Worm (Caenorhabditis elegans): ENCODE measurements around the gene eat-17.

DNA sequence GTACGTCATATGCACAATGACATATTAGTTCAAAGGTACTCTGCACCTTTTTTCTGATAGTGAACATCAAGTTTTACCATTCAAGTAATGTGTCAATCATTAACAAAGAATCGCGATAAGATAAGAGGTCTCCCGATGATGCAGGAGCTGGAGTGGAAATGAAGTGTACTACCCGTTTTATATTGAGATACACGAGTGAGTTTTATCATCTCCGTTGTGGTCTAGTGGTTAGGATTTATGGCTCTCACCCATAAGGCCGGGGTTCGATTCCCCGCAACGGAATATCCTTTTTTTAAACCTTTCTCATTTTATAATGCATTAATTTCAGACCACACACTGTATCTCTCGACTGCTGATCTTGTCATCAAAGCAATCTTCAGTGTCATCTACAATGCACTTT, 38.7 kb downstream of the eat-17 start:
- no peak for TF ChIP-seq zip-11 (GFP tag; IDR thresholded peaks at IDR 0.05)
- no peak for TF ChIP-seq unc-62 (GFP tag; optimal IDR thresholded peaks at IDR 0.05 in 1 of 2)
- TF ChIP-seq unc-62 (tag; optimal IDR thresholded peaks at IDR 0.05), result no peak
- TF ChIP-seq skn-1 (tag; optimal IDR thresholded peaks at IDR 0.05), result no peak
- TF ChIP-seq nhr-77 (tag; optimal IDR thresholded peaks at IDR 0.05), result peak; percentile 61
- peak; percentile 12 for TF ChIP-seq unc-130 (GFP tag; optimal IDR thresholded peaks at IDR 0.05)
- TF ChIP-seq dve-1 (tag; optimal IDR thresholded peaks at IDR 0.05; ENCODE audit: insufficient read depth), result peak; percentile 91
